Worm (Caenorhabditis elegans) whole organism, late embryonic: ENCODE results near the gene clc-32.

Source experiments
- ceh-18 ChIP-seq: sonication (generic microtip); optimal IDR thresholded peaks from 2 replicates; lab custom pipeline; 2016; ENCODE audit warnings: missing genetic modification characterization, missing compliant biosample characterization
- che-1 ChIP-seq: sonication (generic microtip); optimal IDR thresholded peaks from 2 replicates; lab custom pipeline; 2016; ENCODE audit warnings: mild to moderate bottlenecking, missing genetic modification characterization, missing compliant biosample characterization
- fkh-10 ChIP-seq: fragments of 150-350 bp; optimal IDR thresholded peaks from 2 replicates; lab custom pipeline; 2014; ENCODE audit warnings: missing biosample characterization, missing genetic modification reagents, missing genetic modification characterization
- nfya-1 ChIP-seq: sonication (generic microtip); optimal IDR thresholded peaks from 2 replicates; lab custom pipeline; 2017; ENCODE audit warnings: missing genetic modification characterization, mild to moderate bottlenecking, missing compliant biosample characterization, antibody characterized with exemption, moderate library complexity
- nhr-11 ChIP-seq: fragments of 150-350 bp; optimal IDR thresholded peaks from 2 replicates; lab custom pipeline; 2014; ENCODE audit warnings: missing biosample characterization, missing genetic modification characterization
- ztf-16 ChIP-seq: sonication (generic microtip); optimal IDR thresholded peaks from 2 replicates; lab custom pipeline; 2017; ENCODE audit warnings: missing genetic modification characterization, missing compliant biosample characterization

DNA sequence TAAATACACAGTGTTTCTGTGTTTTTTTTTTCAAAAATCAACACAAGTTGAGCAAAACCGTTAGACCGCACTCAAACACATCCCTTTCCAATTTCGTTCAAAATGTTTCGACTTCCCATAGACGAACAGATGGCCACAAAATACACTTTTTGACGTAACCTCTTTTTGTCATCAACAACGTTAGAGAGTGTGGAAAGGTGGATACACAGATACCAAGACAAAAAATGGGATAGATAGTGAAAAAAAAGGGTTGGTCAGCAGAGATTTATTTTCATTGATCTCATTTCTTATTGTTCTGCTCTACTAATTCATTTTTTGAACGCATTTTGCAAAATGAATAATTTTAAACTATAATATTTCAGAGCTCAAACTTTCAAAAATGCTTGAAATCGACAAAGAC, 46.1 kb downstream of the clc-32 start:
- no peak for TF ChIP-seq nfya-1 (tag; lab: Kevin White, UChicago)
- no peak for TF ChIP-seq ztf-16 (tag; lab: Kevin White, UChicago)
- TF ChIP-seq nhr-11: no peak
- no peak for TF ChIP-seq fkh-10 (GFP tag; lab: Kevin White, UChicago)
- no peak for TF ChIP-seq ceh-18 (tag; lab: Kevin White, UChicago)
- no peak for TF ChIP-seq che-1
